Worm (Caenorhabditis elegans) whole organism, L4 larva: ENCODE data around the gene rpl-18.

ENCODE experiments used
- F10B5.3 ChIP-seq: sonication (generic microtip); optimal IDR thresholded peaks from 2 replicates; lab custom pipeline; 2016; ENCODE audit warnings: mild to moderate bottlenecking, missing genetic modification characterization, missing compliant biosample characterization
- R02D3.7 ChIP-seq: fragments of 150-350 bp; sonication (generic microtip); optimal IDR thresholded peaks from 3 replicates; lab custom pipeline; 2014; ENCODE audit warnings: missing biosample characterization, missing genetic modification characterization
- T26A8.4 ChIP-seq: fragments of 200-800 bp; sonication (Bioruptor generic); IDR thresholded peaks from 2 replicates; pipeline ENCODE4 v1.3.6; 2022; ENCODE audit warnings: missing genetic modification characterization, missing compliant biosample characterization
- Y48G9A.11 ChIP-seq: fragments of 200-800 bp; sonication (Bioruptor generic); IDR thresholded peaks from 2 replicates; pipeline ENCODE4 v1.3.6; 2022; ENCODE audit warnings: missing genetic modification reagents, missing genetic modification characterization, missing compliant biosample characterization
- Y5F2A.4 ChIP-seq: fragments of 200-800 bp; sonication (Bioruptor generic); optimal IDR thresholded peaks from 2 replicates; lab custom pipeline; 2018; ENCODE audit warnings: mild to moderate bottlenecking, missing genetic modification characterization, missing compliant biosample characterization
- aha-1 ChIP-seq: fragments of 150-350 bp; peaks from one replicate; lab custom pipeline; 2014; ENCODE audit warnings: missing biosample characterization, missing genetic modification characterization
- aly-2 ChIP-seq: sonication (generic microtip); optimal IDR thresholded peaks from 2 replicates; lab custom pipeline; 2018; ENCODE audit warnings: missing biosample characterization, missing genetic modification characterization
- arid-1 ChIP-seq: fragments of 200-800 bp; sonication (Bioruptor generic); conservative IDR thresholded peaks from 2 replicates; pipeline ENCODE4 v1.3.6; 2022; ENCODE audit warnings: missing genetic modification reagents, missing genetic modification characterization, missing compliant biosample characterization
- attf-4 ChIP-seq: sonication (generic microtip); optimal IDR thresholded peaks from 3 replicates; lab custom pipeline; 2017; ENCODE audit warnings: missing biosample characterization, missing genetic modification characterization
- ceh-28 ChIP-seq: fragments of 150-350 bp; optimal IDR thresholded peaks from 2 replicates; lab custom pipeline; 2014; ENCODE audit warnings: missing biosample characterization, missing genetic modification reagents, missing genetic modification characterization
- ceh-62 ChIP-seq: sonication (generic microtip); optimal IDR thresholded peaks from 2 replicates; lab custom pipeline; 2017; ENCODE audit warnings: missing biosample characterization, missing genetic modification characterization
- daf-12 ChIP-seq: fragments of 150-350 bp; optimal IDR thresholded peaks from 2 replicates; lab custom pipeline; 2014; ENCODE audit warnings: missing biosample characterization, missing genetic modification reagents, missing genetic modification characterization
- daf-16 ChIP-seq, 3 experiments: sonication (generic microtip); optimal IDR thresholded peaks; 2 replicates each; lab custom pipeline; 2016 to 2017; ENCODE audit warnings: missing genetic modification characterization in 3 of 3, missing genetic modification reagents in 3 of 3, mild to moderate bottlenecking in 2 of 3, missing compliant biosample characterization in 2 of 3, missing biosample characterization in 1 of 3, moderate library complexity in 1 of 3
- daf-19 ChIP-seq: fragments of 200-800 bp; sonication (Bioruptor generic); conservative IDR thresholded peaks from 2 replicates; pipeline ENCODE4 v1.3.6; 2022; ENCODE audit warnings: missing genetic modification characterization, missing compliant biosample characterization
- dmd-6 ChIP-seq: fragments of 200-800 bp; sonication (Bioruptor generic); IDR thresholded peaks from 2 replicates; pipeline ENCODE4 v1.3.6; 2022; ENCODE audit warnings: missing genetic modification reagents, missing genetic modification characterization, missing compliant biosample characterization
- dmd-8 ChIP-seq: fragments of 200-800 bp; sonication (Bioruptor generic); IDR thresholded peaks from 2 replicates; pipeline ENCODE4 v1.3.6; 2022; ENCODE audit warnings: missing genetic modification characterization, missing compliant biosample characterization
- dpl-1 ChIP-seq: fragments of 150-350 bp; optimal IDR thresholded peaks from 2 replicates; lab custom pipeline; 2014; ENCODE audit warnings: missing biosample characterization, missing genetic modification reagents, missing genetic modification characterization
- duxl-1 ChIP-seq: sonication (generic microtip); optimal IDR thresholded peaks from 2 replicates; lab custom pipeline; 2016; ENCODE audit warnings: mild to moderate bottlenecking, missing genetic modification characterization, moderate library complexity, missing compliant biosample characterization; ENCODE audit not compliant: poor library complexity
- dve-1 ChIP-seq: sonication (generic microtip); optimal IDR thresholded peaks from 2 replicates; lab custom pipeline; 2017; ENCODE audit warnings: antibody characterized with exemption, mild to moderate bottlenecking, missing genetic modification characterization, missing compliant biosample characterization; ENCODE audit not compliant: insufficient read depth
- egl-43 ChIP-seq: fragments of 200-800 bp; sonication (Bioruptor generic); IDR thresholded peaks from 2 replicates; pipeline ENCODE4 v1.3.6; 2022; ENCODE audit warnings: missing genetic modification reagents, missing genetic modification characterization, missing compliant biosample characterization
- fkh-10 ChIP-seq: fragments of 150-350 bp; optimal IDR thresholded peaks from 2 replicates; lab custom pipeline; 2014; ENCODE audit warnings: missing biosample characterization, missing genetic modification reagents, missing genetic modification characterization
- fos-1 ChIP-seq: fragments of 150-350 bp; optimal IDR thresholded peaks from 2 replicates; lab custom pipeline; 2014; ENCODE audit warnings: missing biosample characterization, missing genetic modification characterization
- hif-1 ChIP-seq, 2 experiments: sonication (generic microtip); optimal IDR thresholded peaks; 2 replicates each; lab custom pipeline; 2016 to 2017; ENCODE audit warnings: missing compliant biosample characterization in 2 of 2, missing genetic modification characterization in 2 of 2, missing genetic modification reagents in 2 of 2, missing genotype in 2 of 2, mild to moderate bottlenecking in 1 of 2
- hlh-11 ChIP-seq: fragments of 200-800 bp; sonication (Bioruptor generic); optimal IDR thresholded peaks from 2 replicates; lab custom pipeline; 2018; ENCODE audit warnings: mild to moderate bottlenecking, missing genetic modification characterization, missing compliant biosample characterization
- hlh-30 ChIP-seq: sonication (generic microtip); optimal IDR thresholded peaks from 2 replicates; lab custom pipeline; 2017; ENCODE audit warnings: antibody characterized with exemption, mild to moderate bottlenecking, missing genetic modification characterization, missing compliant biosample characterization; ENCODE audit not compliant: insufficient read depth
- hmg-1.1 ChIP-seq: fragments of 200-800 bp; sonication (Bioruptor generic); IDR thresholded peaks from 2 replicates; pipeline ENCODE4 v1.3.6; 2022; ENCODE audit warnings: missing genetic modification reagents, missing genetic modification characterization, missing compliant biosample characterization
- lin-38 ChIP-seq: fragments of 200-800 bp; sonication (Bioruptor generic); IDR thresholded peaks from 2 replicates; pipeline ENCODE4 v1.3.6; 2022; ENCODE audit warnings: missing genetic modification reagents, missing genetic modification characterization, missing compliant biosample characterization
- lin-39 ChIP-seq: fragments of 150-350 bp; optimal IDR thresholded peaks from 2 replicates; lab custom pipeline; 2014; ENCODE audit warnings: missing biosample characterization, missing genetic modification reagents, missing genetic modification characterization
- lir-3 ChIP-seq: sonication (generic microtip); optimal IDR thresholded peaks from 2 replicates; lab custom pipeline; 2016; ENCODE audit warnings: mild to moderate bottlenecking, missing genetic modification characterization, missing compliant biosample characterization
- lsy-2 ChIP-seq, 2 experiments: fragments of 150-350 bp in 1 of 2; sonication (generic microtip) in 1 of 2; optimal IDR thresholded peaks; 2 replicates each; lab custom pipeline; 2014 to 2017; ENCODE audit warnings: missing biosample characterization in 2 of 2, missing genetic modification characterization in 2 of 2
- mep-1 ChIP-seq: fragments of 150-350 bp; sonication (generic microtip); optimal IDR thresholded peaks from 3 replicates; lab custom pipeline; 2014; ENCODE audit warnings: missing biosample characterization, missing genetic modification characterization
- mes-2 ChIP-seq: sonication (generic microtip); optimal IDR thresholded peaks from 2 replicates; lab custom pipeline; 2016; ENCODE audit warnings: missing genotype, mild to moderate bottlenecking, missing genetic modification characterization, missing compliant biosample characterization; ENCODE audit not compliant: poor library complexity, severe bottlenecking
- nhr-10 ChIP-seq: fragments of 150-350 bp; optimal IDR thresholded peaks from 2 replicates; lab custom pipeline; 2014; ENCODE audit warnings: missing biosample characterization, missing genetic modification characterization
- nhr-76 ChIP-seq: fragments of 150-350 bp; optimal IDR thresholded peaks from 2 replicates; lab custom pipeline; 2014; ENCODE audit warnings: missing biosample characterization, missing genetic modification characterization
- nhr-77 ChIP-seq: fragments of 150-350 bp; optimal IDR thresholded peaks from 2 replicates; lab custom pipeline; 2014; ENCODE audit warnings: missing biosample characterization, missing genetic modification characterization
- pha-4 ChIP-seq, 2 experiments: fragments of 150-350 bp in 1 of 2; fragments of 200-800 bp in 1 of 2; sonication (Bioruptor generic) in 1 of 2; IDR thresholded peaks in 1 of 2; optimal IDR thresholded peaks in 1 of 2; 2 replicates each; pipeline versions ENCODE4 v1.3.6 to Lab custom; 2014 to 2022; ENCODE audit warnings: missing genetic modification characterization in 2 of 2, missing genetic modification reagents in 2 of 2, missing biosample characterization in 1 of 2, missing compliant biosample characterization in 1 of 2
- pqm-1 ChIP-seq: sonication (generic microtip); optimal IDR thresholded peaks from 2 replicates; lab custom pipeline; 2017; ENCODE audit warnings: missing biosample characterization, missing genetic modification characterization
- sdz-12 ChIP-seq: fragments of 200-800 bp; sonication (Bioruptor generic); optimal IDR thresholded peaks from 2 replicates; lab custom pipeline; 2018; ENCODE audit warnings: mild to moderate bottlenecking, missing genetic modification characterization, missing compliant biosample characterization
- snpc-4 ChIP-seq: fragments of 150-350 bp; optimal IDR thresholded peaks from 2 replicates; lab custom pipeline; 2014; ENCODE audit warnings: missing biosample characterization, missing genetic modification characterization
- tag-97 ChIP-seq: fragments of 200-800 bp; sonication (Bioruptor generic); IDR thresholded peaks from 2 replicates; pipeline ENCODE4 v1.3.6; 2022; ENCODE audit warnings: missing genetic modification characterization, missing compliant biosample characterization
- unc-130 ChIP-seq: sonication (generic microtip); optimal IDR thresholded peaks from 2 replicates; lab custom pipeline; 2016; ENCODE audit warnings: missing genetic modification reagents, missing genetic modification characterization, missing compliant biosample characterization
- vab-7 ChIP-seq: fragments of 200-800 bp; sonication (Bioruptor generic); IDR thresholded peaks from 2 replicates; pipeline ENCODE4 v1.3.6; 2022; ENCODE audit warnings: missing genetic modification reagents, missing genetic modification characterization, missing compliant biosample characterization
- zfp-3 ChIP-seq: fragments of 200-800 bp; sonication (Bioruptor generic); conservative IDR thresholded peaks from 2 replicates; pipeline ENCODE4 v1.3.6; 2022; ENCODE audit warnings: missing genetic modification reagents, missing genetic modification characterization, missing compliant biosample characterization
- ztf-7 ChIP-seq: fragments of 150-350 bp; optimal IDR thresholded peaks from 2 replicates; lab custom pipeline; 2014; ENCODE audit warnings: missing biosample characterization, missing genetic modification characterization

rpl-18 gene

ce11 chrIV:13783237-13784012 lies 5.8 kb downstream of the rpl-18 start, which contains the start of gene iscu-1 (continued):
- TF ChIP-seq hlh-11 (peak; percentile 44), lin-39 (tag; lab: Kevin White, UChicago) (no peak), lin-38 (0 out of 2 replicates have a peak, but pooled peaks have one; percentile 13), ceh-62 (tag; lab: Kevin White, UChicago) (no peak), Y48G9A.11 (GFP tag; lab: Robert Waterston, UW) (no peak), daf-19 (GFP tag; lab: Robert Waterston, UW) (peak; percentile 65; the same call in 1 of the 2 replicates), T26A8.4 (GFP tag; lab: Robert Waterston, UW) (no peak), Y5F2A.4 (GFP tag; lab: Kevin White, UChicago) (no peak), aly-2 (tag; lab: Kevin White, UChicago) (no peak), unc-130 (GFP tag; lab: Kevin White, UChicago) (no peak), attf-4 (tag; lab: Kevin White, UChicago) (no peak), snpc-4 (no peak), hmg-1.1 (GFP tag; lab: Robert Waterston, UW) (0 out of 2 replicates have a peak, but pooled peaks have one; percentile 13), lir-3 (tag; lab: Kevin White, UChicago) (no peak), F10B5.3 (tag; lab: Kevin White, UChicago) (no peak), arid-1 (GFP tag; lab: Robert Waterston, UW) (no peak), R02D3.7 (tag; lab: Kevin White, UChicago) (no peak), lsy-2 (tag; optimal IDR thresholded peaks at IDR 0.05; lab: Kevin White, UChicago) (peak in 1 of 2 experiments; percentile 80), nhr-77 (tag; lab: Kevin White, UChicago) (no peak), zfp-3 (no peak), sdz-12 (GFP tag; lab: Kevin White, UChicago) (no peak), aha-1 (peak; percentile 35), fkh-10 (GFP tag; lab: Kevin White, UChicago) (no peak)

- TF ChIP-seq aha-1 (peak; percentile 90), unc-130 (GFP tag; lab: Kevin White, UChicago) (no peak)
Measured at ce11 chrIV:13784774-13785173, 7.1 kb downstream of the rpl-18 start.

- TF ChIP-seq fos-1 (tag; lab: Kevin White, UChicago), result no peak
- no peak for TF ChIP-seq dmd-8 (GFP tag; lab: Robert Waterston, UW)
- no peak for TF ChIP-seq egl-43 (GFP tag; lab: Robert Waterston, UW)
- TF ChIP-seq vab-7 (GFP tag; lab: Robert Waterston, UW), result no peak
- TF ChIP-seq R02D3.7 (tag; lab: Kevin White, UChicago), result no peak
- no peak for TF ChIP-seq dpl-1
- no peak for TF ChIP-seq nhr-10 (tag; lab: Kevin White, UChicago)
Measured at ce11 chrIV:13785545-13785944, 7.9 kb downstream of the rpl-18 start, which contains the start of gene lact-9. lact-9 (minus strand) TSS chrIV:13785645.

ce11 chrIV:13786690-13787089 lies 9.0 kb downstream of the rpl-18 start, which contains the start of gene icap-1:
icap-1 (minus strand) TSS chrIV:13786961.
- peak; percentile 64 for TF ChIP-seq dve-1
- TF ChIP-seq pha-4 (GFP tag; IDR thresholded peaks at IDR 0.05; lab: Robert Waterston, UW), result no peak
- no peak for TF ChIP-seq pha-4 (tag; optimal IDR thresholded peaks at IDR 0.05; lab: Kevin White, UChicago)
- TF ChIP-seq ceh-28 (tag; lab: Kevin White, UChicago), result no peak
- no peak for TF ChIP-seq tag-97 (GFP tag; lab: Robert Waterston, UW)
- peak; percentile 50 for TF ChIP-seq ztf-7 (tag; lab: Kevin White, UChicago)
- no peak for TF ChIP-seq daf-12 (tag; lab: Kevin White, UChicago)
- TF ChIP-seq fos-1 (tag; lab: Kevin White, UChicago), result no peak
- no peak for TF ChIP-seq nhr-10 (tag; lab: Kevin White, UChicago)
- peak in 1 of 2 experiments; percentile 47 for TF ChIP-seq lsy-2 (tag; optimal IDR thresholded peaks at IDR 0.05; lab: Kevin White, UChicago)
- no peak for TF ChIP-seq daf-16 (GFP tag; optimal IDR thresholded peaks at IDR 0.05; lab: Kevin White, UChicago)
- peak; percentile 41 for TF ChIP-seq daf-16 (tag; optimal IDR thresholded peaks at IDR 0.05; lab: Kevin White, UChicago)
- no peak for TF ChIP-seq duxl-1 (tag; lab: Kevin White, UChicago)
- TF ChIP-seq mes-2 (tag; lab: Kevin White, UChicago), result peak; percentile 59
- TF ChIP-seq mep-1, result peak; percentile 15
- peak; percentile 68 for TF ChIP-seq pqm-1 (tag; lab: Kevin White, UChicago)
- no peak for TF ChIP-seq hif-1 (tag; optimal IDR thresholded peaks at IDR 0.05; lab: Kevin White, UChicago)
- no peak for TF ChIP-seq hlh-30 (tag; lab: Kevin White, UChicago)
- no peak for TF ChIP-seq nhr-76 (tag; lab: Kevin White, UChicago)
- no peak for TF ChIP-seq dmd-6 (GFP tag; lab: Robert Waterston, UW)
